Worm (Caenorhabditis elegans): Measurements from ENCODE around the gene B0454.5.

- TF ChIP-seq ama-1 (optimal IDR thresholded peaks at IDR 0.05) (no peak), sma-3 (GFP tag; optimal IDR thresholded peaks at IDR 0.05) (no peak), nhr-77 (tag; optimal IDR thresholded peaks at IDR 0.05) (no peak), lin-39 (tag; optimal IDR thresholded peaks at IDR 0.05) (no peak), blmp-1 (tag; optimal IDR thresholded peaks at IDR 0.05; ENCODE audit: insufficient read depth) (no peak), zag-1 (tag; optimal IDR thresholded peaks at IDR 0.05) (no peak)
Observed at ce11 chrII:2991555-2992083, 47.0 kb upstream of the B0454.5 start, which contains the start of gene K08A2.2.
